Fruit fly (Drosophila melanogaster) whole organism, embryonic: ENCODE results near the gene CG15404.
A peak's percentile ranks its signal among the peaks of the same experiment; 100 is the strongest.

Experiments used
- Atf-2 ChIP-seq: fragments of 200-800 bp; sonication (Bioruptor generic); optimal IDR thresholded peaks from 2 replicates; lab custom pipeline; 2016; ENCODE audit warnings: missing biosample characterization, missing genetic modification characterization
- Blimp-1 ChIP-seq: fragments of 200-800 bp; sonication (Bioruptor generic); optimal IDR thresholded peaks from 3 replicates; lab custom pipeline; 2018; ENCODE audit warnings: missing biosample characterization, missing genetic modification characterization, mild to moderate bottlenecking, moderate library complexity, missing genetic modification reagents
- CG10267 ChIP-seq: fragments of 200-800 bp; sonication (Bioruptor generic); optimal IDR thresholded peaks from 2 replicates; lab custom pipeline; 2018; ENCODE audit warnings: missing biosample characterization, mild to moderate bottlenecking, missing genetic modification characterization, moderate library complexity
- CG10462 ChIP-seq: fragments of 200-800 bp; sonication (Bioruptor generic); optimal IDR thresholded peaks from 2 replicates; lab custom pipeline; 2016; ENCODE audit warnings: missing biosample characterization, missing genetic modification characterization
- CG10959 ChIP-seq: fragments of 200-800 bp; sonication (Bioruptor generic); IDR thresholded peaks from 2 replicates; pipeline ENCODE4 v1.3.6; 2022; ENCODE audit warnings: missing biosample characterization, missing genetic modification characterization
- CG11504 ChIP-seq: fragments of 200-800 bp; sonication (Bioruptor generic); optimal IDR thresholded peaks from 3 replicates; lab custom pipeline; 2019; ENCODE audit warnings: missing biosample characterization, mild to moderate bottlenecking, missing genetic modification characterization, moderate library complexity
- CG1233 ChIP-seq: fragments of 200-800 bp; sonication (Bioruptor generic); optimal IDR thresholded peaks from 4 replicates; lab custom pipeline; 2018; ENCODE audit warnings: missing biosample characterization, mild to moderate bottlenecking, missing genetic modification characterization
- CG13894 ChIP-seq: fragments of 200-800 bp; sonication (Bioruptor generic); optimal IDR thresholded peaks from 3 replicates; lab custom pipeline; 2018; ENCODE audit warnings: missing biosample characterization, mild to moderate bottlenecking, missing genetic modification characterization, moderate library complexity
- CG15601 ChIP-seq: fragments of 200-800 bp; sonication (Bioruptor generic); optimal IDR thresholded peaks from 3 replicates; lab custom pipeline; 2019; ENCODE audit warnings: missing biosample characterization, mild to moderate bottlenecking, missing genetic modification characterization, moderate library complexity
- CG16813 ChIP-seq: fragments of 200-800 bp; sonication (Bioruptor generic); IDR thresholded peaks from 3 replicates; pipeline ENCODE4 v1.3.6; 2022; ENCODE audit warnings: missing biosample characterization, missing genetic modification characterization; ENCODE audit not compliant: partially characterized antibody
- CG17912 ChIP-seq: fragments of 200-800 bp; sonication (Bioruptor generic); optimal IDR thresholded peaks from 2 replicates; lab custom pipeline; 2018; ENCODE audit warnings: missing biosample characterization, mild to moderate bottlenecking, missing genetic modification characterization
- CG18011 ChIP-seq: fragments of 200-800 bp; sonication (Bioruptor generic); optimal IDR thresholded peaks from 2 replicates; lab custom pipeline; 2017; ENCODE audit warnings: missing biosample characterization, missing genetic modification characterization, mild to moderate bottlenecking, moderate library complexity, missing genotype
- CG2120 ChIP-seq: fragments of 200-800 bp; sonication (Bioruptor generic); optimal IDR thresholded peaks from 3 replicates; lab custom pipeline; 2016; ENCODE audit warnings: missing biosample characterization, missing genetic modification characterization
- CG30431 ChIP-seq: fragments of 200-800 bp; sonication (Bioruptor generic); optimal IDR thresholded peaks from 2 replicates; lab custom pipeline; 2017; ENCODE audit warnings: missing biosample characterization, missing genetic modification characterization
- CG31388 ChIP-seq: fragments of 200-800 bp; sonication (Bioruptor generic); optimal IDR thresholded peaks from 2 replicates; lab custom pipeline; 2016; ENCODE audit warnings: missing biosample characterization, missing genetic modification characterization
- CG31441 ChIP-seq: fragments of 200-800 bp; sonication (Bioruptor generic); IDR thresholded peaks from 2 replicates; pipeline ENCODE4 v1.3.6; 2022; ENCODE audit warnings: missing biosample characterization, missing genetic modification characterization
- CG3163 ChIP-seq: fragments of 200-800 bp; sonication (Bioruptor generic); optimal IDR thresholded peaks from 3 replicates; lab custom pipeline; 2016; ENCODE audit warnings: missing biosample characterization, missing genetic modification characterization
- CG3281 ChIP-seq: fragments of 200-800 bp; sonication (Bioruptor generic); optimal IDR thresholded peaks from 3 replicates; lab custom pipeline; 2017; ENCODE audit warnings: missing biosample characterization, mild to moderate bottlenecking, missing genetic modification characterization
- CG34422 ChIP-seq: fragments of 200-800 bp; sonication (Bioruptor generic); IDR thresholded peaks from 3 replicates; pipeline ENCODE4 v1.3.6; 2022; ENCODE audit warnings: missing biosample characterization, missing genetic modification characterization
- CG42726 ChIP-seq: fragments of 200-800 bp; sonication (Bioruptor generic); IDR thresholded peaks from 2 replicates; pipeline ENCODE4 v1.3.6; 2022; ENCODE audit warnings: missing biosample characterization, missing genetic modification characterization; ENCODE audit not compliant: partially characterized antibody
- CG4820 ChIP-seq: fragments of 200-800 bp; sonication (Bioruptor generic); optimal IDR thresholded peaks from 3 replicates; lab custom pipeline; 2016; ENCODE audit warnings: missing biosample characterization, missing genetic modification characterization
- CG5180 ChIP-seq: fragments of 200-800 bp; sonication (Bioruptor generic); optimal IDR thresholded peaks from 3 replicates; lab custom pipeline; 2017; ENCODE audit warnings: missing biosample characterization, missing genetic modification characterization, mild to moderate bottlenecking, moderate library complexity, missing genetic modification reagents
- CG6765 ChIP-seq: fragments of 200-800 bp; sonication (Bioruptor generic); optimal IDR thresholded peaks from 3 replicates; lab custom pipeline; 2017; ENCODE audit warnings: missing biosample characterization, mild to moderate bottlenecking, missing genetic modification characterization
- CG7839 ChIP-seq: fragments of 200-800 bp; sonication (Bioruptor generic); optimal IDR thresholded peaks from 3 replicates; lab custom pipeline; 2018; ENCODE audit warnings: missing biosample characterization, mild to moderate bottlenecking, missing genetic modification characterization, moderate library complexity
- CG8924 ChIP-seq: fragments of 200-800 bp; optimal IDR thresholded peaks from 3 replicates; lab custom pipeline; 2019; ENCODE audit warnings: missing biosample characterization, mild to moderate bottlenecking, missing genetic modification characterization, moderate library complexity
- CTCF ChIP-seq: fragments of 200-800 bp; sonication (Bioruptor generic); optimal IDR thresholded peaks from 2 replicates; lab custom pipeline; 2017; ENCODE audit warnings: missing biosample characterization, mild to moderate bottlenecking, missing genetic modification characterization, moderate library complexity
- CoRest ChIP-seq: fragments of 200-800 bp; sonication (Bioruptor generic); optimal IDR thresholded peaks from 3 replicates; lab custom pipeline; 2018; ENCODE audit warnings: missing biosample characterization, mild to moderate bottlenecking, missing genetic modification characterization, moderate library complexity
- Dbx ChIP-seq: fragments of 200-800 bp; sonication (Bioruptor generic); IDR thresholded peaks from 3 replicates; pipeline ENCODE4 v1.3.6; 2022; ENCODE audit warnings: missing biosample characterization, missing genetic modification characterization
- Drgx ChIP-seq: fragments of 200-800 bp; sonication (Bioruptor generic); IDR thresholded peaks from 2 replicates; pipeline ENCODE4 v1.3.6; 2022; ENCODE audit warnings: missing biosample characterization, missing genetic modification characterization
- HmgZ ChIP-seq: fragments of 200-800 bp; sonication (Bioruptor generic); optimal IDR thresholded peaks from 2 replicates; lab custom pipeline; 2018; ENCODE audit warnings: missing biosample characterization, mild to moderate bottlenecking, missing genetic modification characterization
- Lhr ChIP-seq: fragments of 200-800 bp; sonication (Bioruptor generic); optimal IDR thresholded peaks from 3 replicates; lab custom pipeline; 2017; ENCODE audit warnings: mild to moderate bottlenecking, missing biosample characterization, missing genetic modification reagents, missing genetic modification characterization
- MESR4 ChIP-seq: fragments of 200-800 bp; sonication (Bioruptor generic); optimal IDR thresholded peaks from 2 replicates; lab custom pipeline; 2018; ENCODE audit warnings: missing biosample characterization, mild to moderate bottlenecking, missing genetic modification characterization, moderate library complexity
- Med ChIP-seq: fragments of 200-800 bp; sonication (Bioruptor generic); peaks from one replicate; lab custom pipeline; 2016; ENCODE audit warnings: missing biosample characterization, missing genetic modification characterization, mild to moderate bottlenecking, inconsistent platforms, moderate library complexity
- Opbp ChIP-seq: fragments of 200-800 bp; sonication (Bioruptor generic); IDR thresholded peaks from 3 replicates; pipeline ENCODE4 v1.3.6; 2022; ENCODE audit warnings: missing biosample characterization, missing genetic modification characterization; ENCODE audit not compliant: partially characterized antibody
- Trl ChIP-seq, 3 experiments: fragments of >200 bp in 2 of 3; fragments of 200-800 bp in 1 of 3; sonication (Bioruptor generic) in 1 of 3; optimal IDR thresholded peaks; 2 replicates in 1 of 3; 3 replicates in 2 of 3; lab custom pipeline; 2016 to 2017; ENCODE audit warnings: missing biosample characterization in 1 of 3, missing genetic modification characterization in 1 of 3
- abd-A ChIP-seq: fragments of 200-800 bp; sonication (Bioruptor generic); optimal IDR thresholded peaks from 3 replicates; lab custom pipeline; 2019; ENCODE audit warnings: missing biosample characterization, mild to moderate bottlenecking, missing genetic modification characterization, moderate library complexity
- amos ChIP-seq: fragments of 200-800 bp; sonication (Bioruptor generic); IDR thresholded peaks from 2 replicates; pipeline ENCODE4 v1.3.6; 2022; ENCODE audit warnings: missing biosample characterization, missing genetic modification characterization; ENCODE audit not compliant: partially characterized antibody
- bbx ChIP-seq: fragments of 200-800 bp; sonication (Bioruptor generic); IDR thresholded peaks from 2 replicates; pipeline ENCODE4 v1.3.6; 2022; ENCODE audit warnings: missing biosample characterization, missing genetic modification characterization; ENCODE audit not compliant: partially characterized antibody
- ham ChIP-seq: fragments of 200-800 bp; sonication (Bioruptor generic); IDR thresholded peaks from 2 replicates; pipeline ENCODE4 v1.3.6; 2022; ENCODE audit warnings: missing biosample characterization, missing genetic modification characterization
- lilli ChIP-seq: fragments of 200-800 bp; sonication (Bioruptor generic); optimal IDR thresholded peaks from 3 replicates; lab custom pipeline; 2016; ENCODE audit warnings: missing biosample characterization, missing genetic modification characterization
- mirr ChIP-seq: fragments of 200-800 bp; sonication (Bioruptor generic); optimal IDR thresholded peaks from 3 replicates; lab custom pipeline; 2018; ENCODE audit warnings: missing biosample characterization, mild to moderate bottlenecking, missing genetic modification characterization
- nau ChIP-seq: fragments of 200-800 bp; sonication (Bioruptor generic); optimal IDR thresholded peaks from 3 replicates; lab custom pipeline; 2017; ENCODE audit warnings: missing biosample characterization, mild to moderate bottlenecking, missing genetic modification characterization, missing genetic modification reagents
- onecut ChIP-seq: fragments of 200-800 bp; sonication (Bioruptor generic); IDR thresholded peaks from 2 replicates; pipeline ENCODE4 v1.3.6; 2022; ENCODE audit warnings: missing biosample characterization, missing genetic modification characterization
- phol ChIP-seq: fragments of 200-800 bp; sonication (Bioruptor generic); optimal IDR thresholded peaks from 3 replicates; lab custom pipeline; 2018; ENCODE audit warnings: missing biosample characterization, mild to moderate bottlenecking, missing genetic modification characterization, moderate library complexity
- ranshi ChIP-seq: fragments of 200-800 bp; sonication (Bioruptor generic); IDR thresholded peaks from 2 replicates; pipeline ENCODE4 v1.3.6; 2022; ENCODE audit warnings: missing biosample characterization, missing genetic modification characterization
- seq ChIP-seq: fragments of 200-800 bp; sonication (Bioruptor generic); IDR thresholded peaks from 2 replicates; pipeline ENCODE4 v1.3.6; 2022; ENCODE audit warnings: missing biosample characterization, missing genetic modification characterization
- stwl ChIP-seq: fragments of 200-800 bp; sonication (Bioruptor generic); optimal IDR thresholded peaks from 3 replicates; lab custom pipeline; 2018; ENCODE audit warnings: missing biosample characterization, mild to moderate bottlenecking, missing genetic modification characterization, moderate library complexity
- sug ChIP-seq: fragments of 200-800 bp; optimal IDR thresholded peaks from 2 replicates; lab custom pipeline; 2019; ENCODE audit warnings: missing biosample characterization, mild to moderate bottlenecking, missing genetic modification characterization, moderate library complexity
- unc-4 ChIP-seq: fragments of 200-800 bp; sonication (Bioruptor generic); IDR thresholded peaks from 2 replicates; pipeline ENCODE4 v1.3.6; 2022; ENCODE audit warnings: missing biosample characterization, missing genetic modification characterization; ENCODE audit not compliant: partially characterized antibody
- zen2 ChIP-seq: fragments of 200-800 bp; sonication (Bioruptor generic); IDR thresholded peaks from 3 replicates; pipeline ENCODE4 v1.3.6; 2022; ENCODE audit warnings: missing biosample characterization, missing genetic modification characterization; ENCODE audit not compliant: partially characterized antibody

CG15404 gene

dm6 chr2L:3144709-3145108 lies 29.1 kb upstream of the CG15404 start, which contains the start of gene toc (continued):
- TF ChIP-seq MESR4 (GFP tag; lab: Kevin White, UChicago) (peak; percentile 29), CG10462 (GFP tag; lab: Kevin White, UChicago) (no peak), CG15601 (tag; lab: Kevin White, UChicago) (peak; percentile 14), CG17912 (GFP tag; lab: Kevin White, UChicago) (no peak), CG31388 (GFP tag; lab: Kevin White, UChicago) (no peak), Atf-2 (GFP tag; lab: Kevin White, UChicago) (no peak), zen2 (peak; percentile 84), stwl (tag; lab: Kevin White, UChicago) (peak; percentile 94), CG1233 (no peak), Blimp-1 (GFP tag; lab: Kevin White, UChicago) (no peak), CG4820 (GFP tag; lab: Kevin White, UChicago) (no peak), CG10959 (GFP tag; lab: Robert Waterston, UW) (no peak), abd-A (tag; lab: Kevin White, UChicago) (peak; percentile 39), CG30431 (GFP tag; lab: Kevin White, UChicago) (no peak), seq (no peak), Opbp (GFP tag; lab: Robert Waterston, UW) (peak; percentile 90), CG13894 (tag; lab: Kevin White, UChicago) (peak; percentile 5), Trl (optimal IDR thresholded peaks at IDR 0.05; lab: Kevin White, UChicago) (peak in 1 of 2 experiments; percentile 35), Trl (GFP tag; optimal IDR thresholded peaks at IDR 0.05; lab: Kevin White, UChicago) (peak; percentile 18), CG11504 (tag; lab: Kevin White, UChicago) (peak; percentile 16), CG2120 (GFP tag; lab: Kevin White, UChicago) (no peak), Drgx (GFP tag; lab: Robert Waterston, UW) (0 out of 2 replicates have a peak, but pooled peaks have one; percentile 24), unc-4 (peak; percentile 85), CG8924 (no peak), CG42726 (GFP tag; lab: Robert Waterston, UW) (peak; percentile 88), CG6765 (GFP tag; lab: Kevin White, UChicago) (no peak), phol (peak; percentile 11), CTCF (GFP tag; lab: Kevin White, UChicago) (peak; percentile 48), HmgZ (tag; lab: Kevin White, UChicago) (peak; percentile 53), Med (peak; percentile 85), onecut (peak; percentile 30; the same call in 1 of the 2 replicates), lilli (GFP tag; lab: Kevin White, UChicago) (peak; percentile 15), CG34422 (no peak), CG18011 (GFP tag; lab: Kevin White, UChicago) (no peak), Lhr (GFP tag; lab: Kevin White, UChicago) (peak; percentile 57), sug (tag; lab: Kevin White, UChicago) (peak; percentile 10), amos (GFP tag; lab: Robert Waterston, UW) (peak; percentile 92), CG16813 (GFP tag; lab: Robert Waterston, UW) (peak; percentile 85), ham (GFP tag; lab: Robert Waterston, UW) (no peak), CG3281 (GFP tag; lab: Kevin White, UChicago) (no peak), CG3163 (GFP tag; lab: Kevin White, UChicago) (peak; percentile 75), bbx (peak; percentile 94), ranshi (no peak), CG10267 (tag; lab: Kevin White, UChicago) (peak; percentile 12), CG31441 (GFP tag; lab: Robert Waterston, UW) (no peak), CoRest (tag; lab: Kevin White, UChicago) (peak; percentile 43), nau (GFP tag; lab: Kevin White, UChicago) (no peak), mirr (GFP tag; lab: Kevin White, UChicago) (no peak), CG5180 (peak; percentile 4), CG7839 (tag; lab: Kevin White, UChicago) (no peak), Dbx (GFP tag; lab: Robert Waterston, UW) (peak; percentile 22; the same call in 1 of the 3 replicates)
